Worm (Caenorhabditis elegans) whole organism, midembryonic: ENCODE results near the gene K05F6.14.

Experiments used
- T22C8.4 ChIP-seq: fragments of 200-800 bp; sonication (Bioruptor generic); IDR thresholded peaks from 2 replicates; pipeline ENCODE4 v1.3.6; 2022; ENCODE audit warnings: missing genetic modification characterization, missing compliant biosample characterization
- cog-1 ChIP-seq: sonication (generic microtip); optimal IDR thresholded peaks from 2 replicates; lab custom pipeline; 2016; ENCODE audit warnings: missing genetic modification characterization, missing compliant biosample characterization
- flt-1 ChIP-seq: fragments of 200-800 bp; sonication (Bioruptor generic); IDR thresholded peaks from 2 replicates; pipeline ENCODE4 v1.3.6; 2022; ENCODE audit warnings: missing genetic modification characterization, missing compliant biosample characterization
- klf-2 ChIP-seq: fragments of 200-800 bp; sonication (Bioruptor generic); conservative IDR thresholded peaks from 2 replicates; pipeline ENCODE4 v1.3.6; 2022; ENCODE audit warnings: missing genetic modification reagents, missing genetic modification characterization, missing compliant biosample characterization
- med-1 ChIP-seq: sonication (generic microtip); optimal IDR thresholded peaks from 2 replicates; lab custom pipeline; 2017; ENCODE audit warnings: missing genetic modification characterization, mild to moderate bottlenecking, missing compliant biosample characterization, antibody characterized with exemption, missing genetic modification reagents; ENCODE audit not compliant: insufficient read depth
- ref-1 ChIP-seq: fragments of 200-800 bp; sonication (Bioruptor generic); conservative IDR thresholded peaks from 2 replicates; pipeline ENCODE4 v1.3.6; 2022; ENCODE audit warnings: missing genetic modification reagents, missing genetic modification characterization, missing compliant biosample characterization
- tab-1 ChIP-seq: fragments of 200-800 bp; sonication (Bioruptor generic); IDR thresholded peaks from 2 replicates; pipeline ENCODE4 v1.3.6; 2022; ENCODE audit warnings: missing genetic modification characterization, missing compliant biosample characterization
- ztf-23 ChIP-seq: fragments of 200-800 bp; sonication (Bioruptor generic); IDR thresholded peaks from 2 replicates; pipeline ENCODE4 v1.3.6; 2022; ENCODE audit warnings: missing genetic modification reagents, missing genetic modification characterization, missing compliant biosample characterization
- ztf-29 ChIP-seq: fragments of 200-800 bp; sonication (Bioruptor generic); IDR thresholded peaks from 2 replicates; pipeline ENCODE4 v1.3.6; 2022; ENCODE audit warnings: missing genetic modification reagents, missing genetic modification characterization, missing compliant biosample characterization

K05F6.14 gene

ce11 chrII:1576030-1576429 is 14.1 kb downstream of the K05F6.14 start, which contains the start of gene K05F6.10:
TSS of gene K05F6.10 (minus strand) at chrII:1576130.
- TF ChIP-seq ref-1 (GFP tag; lab: Robert Waterston, UW) (no peak), T22C8.4 (GFP tag; lab: Robert Waterston, UW) (no peak), ztf-29 (GFP tag; lab: Robert Waterston, UW) (no peak), flt-1 (GFP tag; lab: Robert Waterston, UW) (no peak), tab-1 (no peak)

DNA sequence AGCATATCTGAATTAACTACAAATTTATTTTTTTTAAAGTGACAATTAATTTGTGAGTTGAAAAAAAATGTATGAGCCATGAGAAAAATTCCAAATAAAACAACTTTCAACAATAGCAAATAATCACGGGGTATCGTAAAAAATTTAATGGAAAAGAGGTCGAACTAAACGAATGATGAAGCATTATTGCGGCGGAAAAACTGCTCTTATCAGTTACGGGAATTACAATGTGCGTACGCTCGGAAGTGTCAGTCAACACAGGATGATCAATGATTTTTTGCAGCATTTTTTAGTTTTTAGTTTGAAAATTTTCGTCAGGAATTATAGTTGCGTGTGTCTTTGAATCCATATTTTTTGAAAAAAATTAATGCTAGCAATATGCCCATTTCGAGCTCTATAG is 14.8 kb downstream of the K05F6.14 start:
- no peak for TF ChIP-seq ref-1 (GFP tag; lab: Robert Waterston, UW)

DNA sequence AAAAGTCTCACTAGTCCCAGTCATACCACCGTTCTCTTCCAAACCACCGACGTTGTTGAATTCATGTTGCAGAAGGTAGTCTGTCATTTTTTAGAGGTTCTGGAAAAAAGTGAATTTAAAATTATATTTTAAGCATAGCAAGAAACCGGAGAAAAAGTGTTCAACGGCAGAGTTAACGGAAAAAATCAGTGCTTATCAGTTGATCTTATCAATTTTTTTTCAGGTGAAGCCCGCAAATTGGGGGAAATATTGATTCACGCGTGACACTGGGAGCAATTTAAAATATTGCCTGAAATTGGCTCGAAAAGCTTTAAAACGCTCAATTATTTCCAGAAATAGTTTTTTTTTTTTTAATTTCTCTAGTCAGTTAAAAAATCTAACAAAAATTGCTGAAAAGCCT is 17.9 kb downstream of the K05F6.14 start, which contains the start of gene math-38:
math-38 (minus strand) TSS at position 101 of the 400 bp plus-strand sequence.
- TF ChIP-seq T22C8.4 (GFP tag; lab: Robert Waterston, UW) (no peak), ztf-23 (GFP tag; lab: Robert Waterston, UW) (no peak), med-1 (GFP tag; lab: Kevin White, UChicago) (no peak), cog-1 (tag; lab: Kevin White, UChicago) (no peak), flt-1 (GFP tag; lab: Robert Waterston, UW) (no peak)

DNA sequence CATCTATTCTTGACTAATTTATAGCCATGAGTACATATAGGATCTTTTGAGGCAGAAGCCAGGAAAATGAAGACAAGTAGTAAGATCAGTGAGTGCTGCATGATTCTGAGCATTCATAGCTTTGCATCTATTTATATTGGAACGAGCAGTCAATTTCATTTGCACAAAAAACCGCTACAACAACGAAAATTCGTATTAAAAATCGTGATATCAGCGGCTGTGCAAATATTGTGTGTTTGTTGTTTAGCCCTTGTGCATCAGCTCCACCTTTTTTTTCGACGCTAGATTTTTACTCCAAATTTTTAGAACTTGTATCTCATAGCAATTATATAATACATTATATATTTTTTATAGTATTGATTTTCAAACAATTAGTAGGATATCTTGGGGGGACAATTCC is 22.2 kb downstream of the K05F6.14 start, which contains the start of gene clec-21:
clec-21 (minus strand) TSS at position 101 of the 400 bp plus-strand sequence.
- TF ChIP-seq med-1 (GFP tag; lab: Kevin White, UChicago) (no peak), klf-2 (GFP tag; lab: Robert Waterston, UW) (no peak), ztf-23 (GFP tag; lab: Robert Waterston, UW) (no peak), T22C8.4 (GFP tag; lab: Robert Waterston, UW) (no peak), tab-1 (no peak), ztf-29 (GFP tag; lab: Robert Waterston, UW) (no peak), ref-1 (GFP tag; lab: Robert Waterston, UW) (no peak), flt-1 (GFP tag; lab: Robert Waterston, UW) (no peak), cog-1 (tag; lab: Kevin White, UChicago) (no peak)

DNA sequence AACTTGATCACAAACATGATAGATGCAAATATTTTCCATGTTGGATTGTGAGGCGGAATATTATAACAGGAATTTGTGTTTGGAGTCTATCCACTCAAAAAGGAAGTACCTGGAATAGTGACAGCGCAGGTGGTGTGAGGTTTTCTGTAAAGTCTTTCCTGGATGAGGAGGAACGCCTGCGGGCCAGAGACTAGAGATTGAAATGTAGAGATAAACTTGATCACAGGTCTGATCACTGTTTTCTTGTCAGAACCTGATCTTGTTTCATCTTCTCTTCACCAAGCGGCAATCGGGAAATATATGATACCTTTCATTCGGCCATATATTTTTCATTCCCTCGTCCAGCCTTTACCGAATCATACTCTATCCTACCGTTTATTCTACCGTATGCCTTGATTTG is 24.3 kb downstream of the K05F6.14 start, which contains the start of gene T07H3.8:
T07H3.8 (plus strand) TSS at position 301 of the 400 bp plus-strand sequence.
- TF ChIP-seq flt-1 (GFP tag; lab: Robert Waterston, UW) (no peak), T22C8.4 (GFP tag; lab: Robert Waterston, UW) (no peak), ztf-29 (GFP tag; lab: Robert Waterston, UW) (no peak)

DNA sequence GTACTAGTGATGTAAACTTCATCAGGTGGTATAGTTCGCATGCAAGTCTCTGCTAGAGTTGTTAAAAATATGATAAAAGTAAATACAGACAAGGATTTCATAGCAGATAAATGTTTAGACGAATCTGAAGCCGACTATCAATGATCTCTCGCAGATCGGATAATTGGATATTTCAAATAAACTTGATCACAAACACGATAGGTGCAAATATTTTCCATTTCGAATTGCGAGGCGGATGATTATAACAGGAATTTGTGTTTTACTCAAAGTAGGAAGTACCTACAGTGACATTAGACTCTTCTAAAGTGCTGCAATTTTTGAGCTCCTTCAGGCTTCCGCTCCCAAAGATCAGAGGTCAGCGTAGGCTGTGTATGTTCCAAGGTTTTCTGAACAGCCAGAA is 27.9 kb downstream of the K05F6.14 start, which contains the start of gene T07H3.7:
T07H3.7 (minus strand) TSS at position 101 of the 400 bp plus-strand sequence.
- TF ChIP-seq T22C8.4 (GFP tag; lab: Robert Waterston, UW) = no peak
- TF ChIP-seq klf-2 (GFP tag; lab: Robert Waterston, UW) = no peak
- no peak for TF ChIP-seq med-1 (GFP tag; lab: Kevin White, UChicago)
- TF ChIP-seq ztf-23 (GFP tag; lab: Robert Waterston, UW) = no peak
- TF ChIP-seq ztf-29 (GFP tag; lab: Robert Waterston, UW) = no peak
- no peak for TF ChIP-seq cog-1 (tag; lab: Kevin White, UChicago)
- no peak for TF ChIP-seq ref-1 (GFP tag; lab: Robert Waterston, UW)
- TF ChIP-seq flt-1 (GFP tag; lab: Robert Waterston, UW) = no peak
- no peak for TF ChIP-seq tab-1

- TF ChIP-seq tab-1 (no peak), ztf-23 (GFP tag; lab: Robert Waterston, UW) (no peak), med-1 (GFP tag; lab: Kevin White, UChicago) (no peak), T22C8.4 (GFP tag; lab: Robert Waterston, UW) (no peak), ztf-29 (GFP tag; lab: Robert Waterston, UW) (no peak), flt-1 (GFP tag; lab: Robert Waterston, UW) (no peak)
These were observed 33.2 kb downstream of the K05F6.14 start, which contains the start of gene clec-20 for ce11 chrII:1595137-1595536. TSS of gene clec-20 (minus strand) at chrII:1595237.

ce11 chrII:1597101-1598088 is 35.4 kb downstream of the K05F6.14 start, which contains the start of gene bath-46:
TSS of gene bath-46 (plus strand) at chrII:1597906.
- TF ChIP-seq tab-1 (no peak), T22C8.4 (GFP tag; lab: Robert Waterston, UW) (no peak), ztf-29 (GFP tag; lab: Robert Waterston, UW) (no peak), flt-1 (GFP tag; lab: Robert Waterston, UW) (no peak), ref-1 (GFP tag; lab: Robert Waterston, UW) (no peak), ztf-23 (GFP tag; lab: Robert Waterston, UW) (no peak), med-1 (GFP tag; lab: Kevin White, UChicago) (no peak), klf-2 (GFP tag; lab: Robert Waterston, UW) (no peak), cog-1 (tag; lab: Kevin White, UChicago) (no peak)

ce11 chrII:1600661-1601060 is 38.7 kb downstream of the K05F6.14 start, which contains the start of gene bath-26:
TSS of gene bath-26 (minus strand) at chrII:1600761.
- TF ChIP-seq ref-1 (GFP tag; lab: Robert Waterston, UW) = no peak
- TF ChIP-seq klf-2 (GFP tag; lab: Robert Waterston, UW) = no peak
- no peak for TF ChIP-seq tab-1
- no peak for TF ChIP-seq ztf-29 (GFP tag; lab: Robert Waterston, UW)
- no peak for TF ChIP-seq ztf-23 (GFP tag; lab: Robert Waterston, UW)
- no peak for TF ChIP-seq cog-1 (tag; lab: Kevin White, UChicago)
- TF ChIP-seq flt-1 (GFP tag; lab: Robert Waterston, UW) = no peak
- TF ChIP-seq T22C8.4 (GFP tag; lab: Robert Waterston, UW) = no peak
- TF ChIP-seq med-1 (GFP tag; lab: Kevin White, UChicago) = no peak
